Fruit fly (Drosophila melanogaster) whole organism, embryonic: ENCODE results near the gene phol.

Experiments used
- BtbVII ChIP-seq: fragments of 200-800 bp; sonication (Bioruptor generic); optimal IDR thresholded peaks from 3 replicates; lab custom pipeline; 2017; ENCODE audit warnings: missing biosample characterization, mild to moderate bottlenecking, missing genetic modification characterization
- CG10321 ChIP-seq: fragments of 200-800 bp; sonication (Bioruptor generic); IDR thresholded peaks from 2 replicates; pipeline ENCODE4 v1.3.6; 2022; ENCODE audit warnings: missing biosample characterization, missing genetic modification characterization
- CG13424 ChIP-seq: fragments of 200-800 bp; sonication (Bioruptor generic); optimal IDR thresholded peaks from 2 replicates; lab custom pipeline; 2019; ENCODE audit warnings: missing biosample characterization, mild to moderate bottlenecking, missing genetic modification characterization, moderate library complexity
- CG13894 ChIP-seq: fragments of 200-800 bp; sonication (Bioruptor generic); optimal IDR thresholded peaks from 3 replicates; lab custom pipeline; 2018; ENCODE audit warnings: missing biosample characterization, mild to moderate bottlenecking, missing genetic modification characterization, moderate library complexity
- CG14710 ChIP-seq: fragments of 200-800 bp; sonication (Bioruptor generic); optimal IDR thresholded peaks from 3 replicates; lab custom pipeline; 2019; ENCODE audit warnings: missing biosample characterization, mild to moderate bottlenecking, missing genetic modification characterization, moderate library complexity
- CG1602 ChIP-seq: fragments of 200-800 bp; sonication (Bioruptor generic); optimal IDR thresholded peaks from 3 replicates; lab custom pipeline; 2016; ENCODE audit warnings: missing biosample characterization, missing genetic modification characterization
- CG17186 ChIP-seq: fragments of 200-800 bp; sonication (Bioruptor generic); optimal IDR thresholded peaks from 3 replicates; lab custom pipeline; 2017; ENCODE audit warnings: missing biosample characterization, missing genetic modification reagents, missing genetic modification characterization
- CG17361 ChIP-seq: fragments of 200-800 bp; sonication (Bioruptor generic); IDR thresholded peaks from 3 replicates; pipeline ENCODE4 v1.3.6; 2022; ENCODE audit warnings: missing biosample characterization, missing genetic modification characterization
- CG17385 ChIP-seq: fragments of 200-800 bp; sonication (Bioruptor generic); optimal IDR thresholded peaks from 3 replicates; lab custom pipeline; 2018; ENCODE audit warnings: missing biosample characterization, mild to moderate bottlenecking, missing genetic modification characterization
- CG18011 ChIP-seq: fragments of 200-800 bp; sonication (Bioruptor generic); optimal IDR thresholded peaks from 2 replicates; lab custom pipeline; 2017; ENCODE audit warnings: missing biosample characterization, missing genetic modification characterization, mild to moderate bottlenecking, moderate library complexity, missing genotype
- CG18262 ChIP-seq: fragments of 200-800 bp; optimal IDR thresholded peaks from 3 replicates; lab custom pipeline; 2019; ENCODE audit warnings: missing biosample characterization, mild to moderate bottlenecking, missing genetic modification characterization, moderate library complexity
- CG3163 ChIP-seq: fragments of 200-800 bp; sonication (Bioruptor generic); optimal IDR thresholded peaks from 3 replicates; lab custom pipeline; 2016; ENCODE audit warnings: missing biosample characterization, missing genetic modification characterization
- CG4360 ChIP-seq: fragments of 200-800 bp; sonication (Bioruptor generic); IDR thresholded peaks from 2 replicates; pipeline ENCODE4 v1.3.6; 2022; ENCODE audit warnings: missing biosample characterization, missing genetic modification characterization
- CG4617 ChIP-seq: fragments of 200-800 bp; sonication (Bioruptor generic); optimal IDR thresholded peaks from 3 replicates; lab custom pipeline; 2016; ENCODE audit warnings: missing biosample characterization, missing genetic modification characterization, borderline replicate concordance
- CG7271 ChIP-seq: fragments of 200-800 bp; sonication (Bioruptor generic); optimal IDR thresholded peaks from 2 replicates; lab custom pipeline; 2018; ENCODE audit warnings: missing biosample characterization, mild to moderate bottlenecking, missing genetic modification characterization, moderate library complexity
- CG7372 ChIP-seq: fragments of 200-800 bp; sonication (Bioruptor generic); IDR thresholded peaks from 2 replicates; pipeline ENCODE4 v1.3.6; 2022; ENCODE audit warnings: missing biosample characterization, missing genetic modification characterization
- CG7928 ChIP-seq: fragments of 200-800 bp; sonication (Bioruptor generic); optimal IDR thresholded peaks from 2 replicates; lab custom pipeline; 2017; ENCODE audit warnings: missing biosample characterization, mild to moderate bottlenecking, missing genetic modification characterization
- CG7963 ChIP-seq: fragments of 200-800 bp; sonication (Bioruptor generic); IDR thresholded peaks from 3 replicates; pipeline ENCODE4 v1.3.6; 2022; ENCODE audit warnings: missing biosample characterization, missing genetic modification characterization; ENCODE audit not compliant: partially characterized antibody
- CrebB ChIP-seq: fragments of 200-800 bp; sonication (Bioruptor generic); optimal IDR thresholded peaks from 3 replicates; lab custom pipeline; 2018; ENCODE audit warnings: missing biosample characterization, mild to moderate bottlenecking, missing genetic modification characterization
- D ChIP-seq, 2 experiments: fragments of 200-800 bp in 1 of 2; fragments of >200 bp in 1 of 2; sonication (Bioruptor generic) in 1 of 2; optimal IDR thresholded peaks; 2 replicates in 1 of 2; 3 replicates in 1 of 2; lab custom pipeline; 2017; ENCODE audit warnings: mild to moderate bottlenecking in 1 of 2, missing biosample characterization in 1 of 2, missing genetic modification characterization in 1 of 2, missing genetic modification reagents in 1 of 2
- Dfd ChIP-seq, 2 experiments: fragments of >200 bp; optimal IDR thresholded peaks; 2 replicates each; lab custom pipeline; 2017; ENCODE audit warnings: missing biosample characterization in 2 of 2, missing genetic modification characterization in 2 of 2
- Fer1 ChIP-seq: fragments of 200-800 bp; sonication (Bioruptor generic); optimal IDR thresholded peaks from 2 replicates; lab custom pipeline; 2017; ENCODE audit warnings: missing biosample characterization, mild to moderate bottlenecking, missing genetic modification characterization
- GATAe ChIP-seq: fragments of 200-800 bp; sonication (Bioruptor generic); conservative IDR thresholded peaks from 2 replicates; pipeline ENCODE4 v1.3.6; 2022; ENCODE audit warnings: missing biosample characterization, missing genetic modification characterization
- HmgD ChIP-seq: fragments of 200-800 bp; sonication (Bioruptor generic); optimal IDR thresholded peaks from 3 replicates; lab custom pipeline; 2016; ENCODE audit warnings: missing biosample characterization, missing genetic modification characterization
- NK7.1 ChIP-seq: fragments of 200-800 bp; sonication (Bioruptor generic); optimal IDR thresholded peaks from 3 replicates; lab custom pipeline; 2016; ENCODE audit warnings: missing biosample characterization, missing genetic modification characterization
- Ptx1 ChIP-seq: fragments of 200-800 bp; sonication (Bioruptor generic); IDR thresholded peaks from 2 replicates; pipeline ENCODE4 v1.3.6; 2022; ENCODE audit warnings: missing biosample characterization, missing genetic modification characterization
- Rfx ChIP-seq: fragments of 200-800 bp; sonication (Bioruptor generic); IDR thresholded peaks from 2 replicates; pipeline ENCODE4 v1.3.6; 2022; ENCODE audit warnings: missing biosample characterization, missing genetic modification characterization
- Scr ChIP-seq: fragments of 200-800 bp; sonication (Bioruptor generic); IDR thresholded peaks from 2 replicates; pipeline ENCODE4 v1.3.6; 2022; ENCODE audit warnings: missing biosample characterization, missing genetic modification characterization; ENCODE audit not compliant: partially characterized antibody
- Sox100B ChIP-seq: fragments of 200-800 bp; sonication (Bioruptor generic); optimal IDR thresholded peaks from 3 replicates; lab custom pipeline; 2018; ENCODE audit warnings: missing biosample characterization, mild to moderate bottlenecking, missing genetic modification characterization
- Taf1 ChIP-seq: fragments of 200-800 bp; sonication (Bioruptor generic); IDR thresholded peaks from 2 replicates; pipeline ENCODE4 v1.3.6; 2022; ENCODE audit warnings: missing biosample characterization, missing genetic modification characterization
- Trl ChIP-seq, 3 experiments: fragments of >200 bp in 2 of 3; fragments of 200-800 bp in 1 of 3; sonication (Bioruptor generic) in 1 of 3; optimal IDR thresholded peaks; 2 replicates in 1 of 3; 3 replicates in 2 of 3; lab custom pipeline; 2016 to 2017; ENCODE audit warnings: missing biosample characterization in 1 of 3, missing genetic modification characterization in 1 of 3
- Usf ChIP-seq: fragments of 200-800 bp; sonication (Bioruptor generic); optimal IDR thresholded peaks from 2 replicates; lab custom pipeline; 2017; ENCODE audit warnings: missing genotype, missing biosample characterization, missing genetic modification characterization
- amos ChIP-seq: fragments of 200-800 bp; sonication (Bioruptor generic); IDR thresholded peaks from 2 replicates; pipeline ENCODE4 v1.3.6; 2022; ENCODE audit warnings: missing biosample characterization, missing genetic modification characterization; ENCODE audit not compliant: partially characterized antibody
- cas ChIP-seq: fragments of 200-800 bp; sonication (Bioruptor generic); IDR thresholded peaks from 2 replicates; pipeline ENCODE4 v1.3.6; 2022; ENCODE audit warnings: missing biosample characterization, missing genetic modification characterization
- crc ChIP-seq: fragments of 200-800 bp; sonication (Bioruptor generic); optimal IDR thresholded peaks from 2 replicates; lab custom pipeline; 2016; ENCODE audit warnings: missing biosample characterization, missing genetic modification characterization
- dimm ChIP-seq: fragments of 200-800 bp; sonication (Bioruptor generic); IDR thresholded peaks from 2 replicates; pipeline ENCODE4 v1.3.6; 2022; ENCODE audit warnings: missing biosample characterization, missing genetic modification characterization
- esg ChIP-seq: fragments of 200-800 bp; sonication (Bioruptor generic); conservative IDR thresholded peaks from 2 replicates; pipeline ENCODE4 v1.3.6; 2022; ENCODE audit warnings: missing biosample characterization, missing genetic modification characterization
- exex ChIP-seq: fragments of 200-800 bp; sonication (Bioruptor generic); optimal IDR thresholded peaks from 4 replicates; lab custom pipeline; 2018; ENCODE audit warnings: missing biosample characterization, mild to moderate bottlenecking, missing genetic modification characterization, moderate library complexity
- fu2 ChIP-seq: fragments of 200-800 bp; sonication (Bioruptor generic); optimal IDR thresholded peaks from 2 replicates; lab custom pipeline; 2016; ENCODE audit warnings: missing biosample characterization, missing genetic modification characterization
- grau ChIP-seq: fragments of 200-800 bp; optimal IDR thresholded peaks from 3 replicates; lab custom pipeline; 2019; ENCODE audit warnings: missing biosample characterization, mild to moderate bottlenecking, missing genetic modification characterization, moderate library complexity
- h ChIP-seq: fragments of >200 bp; optimal IDR thresholded peaks from 2 replicates; lab custom pipeline; 2017
- mam ChIP-seq: fragments of 200-800 bp; sonication (Bioruptor generic); optimal IDR thresholded peaks from 3 replicates; lab custom pipeline; 2016; ENCODE audit warnings: missing biosample characterization, missing genetic modification characterization
- nom ChIP-seq: fragments of 200-800 bp; sonication (Bioruptor generic); optimal IDR thresholded peaks from 2 replicates; lab custom pipeline; 2017; ENCODE audit warnings: missing biosample characterization, missing genetic modification characterization, mild to moderate bottlenecking, moderate library complexity, missing genetic modification reagents
- phol ChIP-seq: fragments of 200-800 bp; sonication (Bioruptor generic); optimal IDR thresholded peaks from 3 replicates; lab custom pipeline; 2018; ENCODE audit warnings: missing biosample characterization, mild to moderate bottlenecking, missing genetic modification characterization, moderate library complexity
- row ChIP-seq: fragments of 200-800 bp; sonication (Bioruptor generic); IDR thresholded peaks from 3 replicates; pipeline ENCODE4 v1.3.6; 2022; ENCODE audit warnings: missing biosample characterization, missing genetic modification characterization
- sens ChIP-seq: fragments of 200-800 bp; sonication (Bioruptor generic); peaks from one replicate; lab custom pipeline; 2016; ENCODE audit warnings: missing biosample characterization, missing genetic modification characterization
- slbo ChIP-seq: fragments of 200-800 bp; sonication (Bioruptor generic); IDR thresholded peaks from 2 replicates; pipeline ENCODE4 v1.3.6; 2022; ENCODE audit warnings: missing biosample characterization, missing genetic modification characterization
- tap ChIP-seq: fragments of 200-800 bp; optimal IDR thresholded peaks from 3 replicates; lab custom pipeline; 2019; ENCODE audit warnings: missing biosample characterization, mild to moderate bottlenecking, missing genetic modification characterization, moderate library complexity
- unc-4 ChIP-seq: fragments of 200-800 bp; sonication (Bioruptor generic); IDR thresholded peaks from 2 replicates; pipeline ENCODE4 v1.3.6; 2022; ENCODE audit warnings: missing biosample characterization, missing genetic modification characterization; ENCODE audit not compliant: partially characterized antibody
- wor ChIP-seq: fragments of 200-800 bp; sonication (Bioruptor generic); IDR thresholded peaks from 2 replicates; pipeline ENCODE4 v1.3.6; 2022; ENCODE audit warnings: missing biosample characterization, missing genetic modification characterization

phol gene

DNA sequence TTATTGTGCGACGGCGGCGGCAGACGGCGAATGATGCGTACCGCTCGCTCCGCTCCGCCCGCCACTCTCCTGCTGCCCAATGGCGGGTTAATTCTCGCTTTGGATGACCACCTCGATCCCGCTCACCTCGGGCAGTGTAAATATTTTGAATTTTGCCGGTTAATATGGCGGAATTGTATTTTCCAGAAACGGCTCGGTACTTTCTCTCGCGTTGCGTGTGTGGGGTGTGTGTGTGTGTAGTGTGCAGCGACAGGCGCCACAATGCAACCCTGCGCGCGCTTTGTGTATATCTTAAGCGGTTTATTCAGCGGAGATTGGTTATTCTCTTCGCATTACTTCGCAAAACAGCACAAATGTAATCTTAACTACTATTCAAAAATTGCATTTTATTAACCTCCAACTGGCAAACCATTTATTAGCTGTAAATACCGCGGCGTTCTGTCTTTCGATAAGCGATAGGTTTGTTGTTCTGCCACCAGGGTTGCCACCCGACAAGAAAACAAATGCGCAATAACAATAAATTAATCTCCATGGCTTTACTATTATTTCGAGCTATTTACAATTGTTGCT, at the start of gene phol, which contains the start of gene CG3552 (continued):
- no peak for TF ChIP-seq HmgD (GFP tag; lab: Kevin White, UChicago)
- TF ChIP-seq CG18011 (GFP tag; lab: Kevin White, UChicago), result no peak
- peak; percentile 46 for TF ChIP-seq CG14710 (tag; lab: Kevin White, UChicago)
- no peak for TF ChIP-seq CG7271 (tag; lab: Kevin White, UChicago)
- TF ChIP-seq NK7.1 (GFP tag; lab: Kevin White, UChicago), result no peak
- TF ChIP-seq fu2 (GFP tag; lab: Kevin White, UChicago), result peak; percentile 18
- no peak for TF ChIP-seq tap (tag; lab: Kevin White, UChicago)
- TF ChIP-seq CG18262 (tag; lab: Kevin White, UChicago), result peak; percentile 13
- TF ChIP-seq h (lab: Kevin White, UChicago), result no peak
- TF ChIP-seq phol, result peak; percentile 87
- no peak for TF ChIP-seq esg
- TF ChIP-seq cas, result no peak
- TF ChIP-seq Fer1 (GFP tag; lab: Kevin White, UChicago), result no peak
- no peak; the same call in none of the 2 replicates for TF ChIP-seq amos (GFP tag; lab: Robert Waterston, UW)
- TF ChIP-seq CG13424 (tag; lab: Kevin White, UChicago), result peak; percentile 10
- no peak for TF ChIP-seq CrebB
- TF ChIP-seq Usf, result no peak
- no peak for TF ChIP-seq D (optimal IDR thresholded peaks at IDR 0.05; lab: Kevin White, UChicago)
- TF ChIP-seq D (GFP tag; optimal IDR thresholded peaks at IDR 0.05; lab: Kevin White, UChicago), result no peak
- no peak for TF ChIP-seq dimm
- peak; percentile 41 for TF ChIP-seq CG7928
- TF ChIP-seq nom (GFP tag; lab: Kevin White, UChicago), result no peak
- 0 out of 2 replicates have a peak, but pooled peaks have one; percentile 26 for TF ChIP-seq Taf1 (GFP tag; lab: Robert Waterston, UW)
- peak; percentile 13 for TF ChIP-seq mam
- no peak for TF ChIP-seq Rfx (GFP tag; lab: Robert Waterston, UW)
- peak; percentile 35; the same call in 1 of the 3 replicates for TF ChIP-seq row
- TF ChIP-seq CG17385 (GFP tag; lab: Kevin White, UChicago), result peak; percentile 29
- no peak for TF ChIP-seq wor (GFP tag; lab: Robert Waterston, UW)
- TF ChIP-seq CG7372 (GFP tag; lab: Robert Waterston, UW), result no peak
- peak; percentile 92 for TF ChIP-seq CG4617
- TF ChIP-seq Scr (GFP tag; lab: Robert Waterston, UW), result peak; percentile 57
- no peak for TF ChIP-seq CG1602 (GFP tag; lab: Kevin White, UChicago)
- TF ChIP-seq GATAe (GFP tag; lab: Robert Waterston, UW), result no peak
- TF ChIP-seq Ptx1 (GFP tag; lab: Robert Waterston, UW), result no peak
- no peak for TF ChIP-seq Dfd (GFP tag; optimal IDR thresholded peaks at IDR 0.05; lab: Kevin White, UChicago)
- no peak for TF ChIP-seq CG7963 (GFP tag; lab: Robert Waterston, UW)
- TF ChIP-seq slbo, result no peak
- TF ChIP-seq exex, result no peak

DNA sequence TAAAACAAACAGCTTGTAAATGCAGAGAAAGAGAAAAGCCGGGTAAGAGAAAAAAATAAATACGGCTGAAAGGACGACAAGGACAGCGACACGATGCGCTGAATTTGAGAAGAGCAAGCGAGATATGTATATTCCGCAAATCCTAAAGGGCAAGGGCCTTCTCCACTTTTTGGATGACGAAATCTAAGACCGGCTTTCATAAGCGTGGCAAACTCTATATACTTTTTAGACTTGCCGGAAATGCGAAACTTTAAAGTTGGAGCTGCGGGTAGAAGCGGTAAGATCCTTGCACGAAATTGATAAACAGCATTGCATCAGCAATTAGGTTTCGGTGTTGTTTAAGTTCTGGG, 49.6 kb upstream of the phol start:
- TF ChIP-seq CG17361, result peak; percentile 46; the same call in 2 of the 3 replicates
- no peak for TF ChIP-seq unc-4 (GFP tag; lab: Robert Waterston, UW)
- peak; percentile 29 for TF ChIP-seq CG13894
- peak; percentile 16 for TF ChIP-seq crc
- TF ChIP-seq Sox100B (GFP tag; lab: Kevin White, UChicago), result peak; percentile 61
- TF ChIP-seq CG10321, result peak; percentile 69; the same call in 1 of the 2 replicates
- TF ChIP-seq CG4360 (GFP tag; lab: Robert Waterston, UW), result no peak
- TF ChIP-seq sens (GFP tag; lab: Kevin White, UChicago), result peak; percentile 26
- TF ChIP-seq Trl (optimal IDR thresholded peaks at IDR 0.05; lab: Kevin White, UChicago), result peak; percentile 9 to 21
- TF ChIP-seq Trl (GFP tag; optimal IDR thresholded peaks at IDR 0.05; lab: Kevin White, UChicago), result no peak
- no peak for TF ChIP-seq CG17186 (GFP tag; lab: Kevin White, UChicago)
- TF ChIP-seq grau (tag; lab: Kevin White, UChicago), result no peak
- peak; percentile 83 for TF ChIP-seq CG3163 (GFP tag; lab: Kevin White, UChicago)
- no peak for TF ChIP-seq BtbVII
